Worm (Caenorhabditis elegans): Measurements from ENCODE around the gene lgc-14.

Gene lgc-14

DNA sequence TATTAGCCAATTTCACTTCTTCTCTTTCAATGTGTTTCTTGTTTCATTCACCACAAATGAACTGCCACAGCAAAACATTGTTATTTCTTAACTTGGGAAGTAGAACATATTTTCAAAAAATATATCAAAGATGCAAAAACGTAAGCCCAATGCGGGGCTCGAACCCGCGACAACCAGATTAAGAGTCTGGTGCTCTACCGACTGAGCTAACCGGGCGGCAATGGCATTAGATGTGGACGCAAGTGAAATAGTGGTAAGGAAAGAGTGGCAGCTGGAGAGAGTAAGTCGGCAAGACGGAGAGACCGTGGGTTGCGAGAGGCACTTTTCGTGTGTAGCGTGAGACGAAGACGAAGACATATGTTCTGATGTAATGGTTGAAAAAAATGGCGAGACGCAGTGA lies 5.3 kb upstream of the lgc-14 start (continued):
- peak; percentile 97 for TF ChIP-seq vab-7 (GFP tag; IDR thresholded peaks at IDR 0.05)
- TF ChIP-seq Y105C5A.15 (GFP tag; IDR thresholded peaks at IDR 0.05), result peak; percentile 93
- TF ChIP-seq ces-1 (GFP tag; optimal IDR thresholded peaks at IDR 0.05), result peak; percentile 77
- peak; percentile 77; the same call in 1 of the 2 replicates for TF ChIP-seq nhr-42 (GFP tag; IDR thresholded peaks at IDR 0.05)
- peak; percentile 71 for TF ChIP-seq spr-3 (GFP tag; optimal IDR thresholded peaks at IDR 0.05)
- TF ChIP-seq R02D3.7 (tag; optimal IDR thresholded peaks at IDR 0.05), result peak; percentile 10
- no peak for TF ChIP-seq tag-97 (GFP tag; IDR thresholded peaks at IDR 0.05)
- peak; percentile 74 for TF ChIP-seq Y48G9A.11 (GFP tag; IDR thresholded peaks at IDR 0.05)
- TF ChIP-seq ama-1 (optimal IDR thresholded peaks at IDR 0.05), result no peak
- no peak for TF ChIP-seq set-16 (GFP tag; IDR thresholded peaks at IDR 0.05)
- peak; percentile 92 for TF ChIP-seq lin-1 (GFP tag; IDR thresholded peaks at IDR 0.05)
- no peak for TF ChIP-seq ceh-62 (tag; optimal IDR thresholded peaks at IDR 0.05)
- peak; percentile 87 for TF ChIP-seq ceh-20 (GFP tag; IDR thresholded peaks at IDR 0.05)
- TF ChIP-seq egl-27 (tag; optimal IDR thresholded peaks at IDR 0.05), result no peak
- TF ChIP-seq lin-15B (tag; optimal IDR thresholded peaks at IDR 0.05), result no peak
- TF ChIP-seq zfp-3 (GFP tag; conservative IDR thresholded peaks at IDR 0.05), result peak; percentile 76; the same call in 1 of the 2 replicates
- no peak; the same call in 1 of the 2 replicates for TF ChIP-seq F26F4.8 (GFP tag; conservative IDR thresholded peaks at IDR 0.05)
- no peak for TF ChIP-seq snpc-4 (tag; optimal IDR thresholded peaks at IDR 0.05)
- no peak for TF ChIP-seq mep-1 (tag; optimal IDR thresholded peaks at IDR 0.05)
- TF ChIP-seq zip-11 (GFP tag; IDR thresholded peaks at IDR 0.05), result peak; percentile 15; the same call in 1 of the 2 replicates
- peak in 1 of 2 experiments; percentile 97 for TF ChIP-seq unc-62 (GFP tag; optimal IDR thresholded peaks at IDR 0.05 in 1 of 2)
- no peak for TF ChIP-seq unc-62 (tag; optimal IDR thresholded peaks at IDR 0.05)
- TF ChIP-seq mes-2 (tag; optimal IDR thresholded peaks at IDR 0.05; ENCODE audit: poor library complexity, severe bottlenecking), result no peak
- peak; percentile 81 for TF ChIP-seq dmd-6 (GFP tag; IDR thresholded peaks at IDR 0.05)
- peak; percentile 52 for TF ChIP-seq nhr-11 (tag; optimal IDR thresholded peaks at IDR 0.05)
- TF ChIP-seq Y5F2A.4 (GFP tag; optimal IDR thresholded peaks at IDR 0.05), result peak; percentile 84
- no peak for TF ChIP-seq ZK546.5 (tag; optimal IDR thresholded peaks at IDR 0.05)
- TF ChIP-seq F44E2.7 (GFP tag; IDR thresholded peaks at IDR 0.05), result 0 out of 2 replicates have a peak, but pooled peaks have one; percentile 77
- TF ChIP-seq nhr-76 (tag; optimal IDR thresholded peaks at IDR 0.05), result no peak
- TF ChIP-seq sdz-12 (GFP tag; optimal IDR thresholded peaks at IDR 0.05), result no peak
- TF ChIP-seq daf-16 (GFP tag; optimal IDR thresholded peaks at IDR 0.05), result peak; percentile 44 to 93
- TF ChIP-seq daf-16 (tag; optimal IDR thresholded peaks at IDR 0.05), result peak; percentile 72
- no peak for TF ChIP-seq hlh-11 (tag; optimal IDR thresholded peaks at IDR 0.05)
- TF ChIP-seq nhr-102 (tag; optimal IDR thresholded peaks at IDR 0.05), result peak; percentile 79
- peak; percentile 71 for TF ChIP-seq ceh-32 (tag; optimal IDR thresholded peaks at IDR 0.05; ENCODE audit: poor library complexity)
- peak; percentile 80 for TF ChIP-seq ztf-7 (tag; optimal IDR thresholded peaks at IDR 0.05)
- peak; percentile 94 for TF ChIP-seq nhr-41 (GFP tag; IDR thresholded peaks at IDR 0.05)
- TF ChIP-seq zip-2 (tag; optimal IDR thresholded peaks at IDR 0.05), result peak; percentile 83
- TF ChIP-seq T26A8.4 (GFP tag; IDR thresholded peaks at IDR 0.05), result peak; percentile 93
- peak; percentile 78 for TF ChIP-seq F37D6.2 (tag; optimal IDR thresholded peaks at IDR 0.05)
- peak; percentile 65 for TF ChIP-seq fkh-10 (GFP tag; optimal IDR thresholded peaks at IDR 0.05)
- peak; percentile 34 for TF ChIP-seq nhr-25 (tag; optimal IDR thresholded peaks at IDR 0.05; ENCODE audit: borderline replicate concordance, insufficient read depth)
- TF ChIP-seq egl-43 (GFP tag; IDR thresholded peaks at IDR 0.05), result no peak
- peak; percentile 80; the same call in 1 of the 2 replicates for TF ChIP-seq daf-8 (GFP tag; IDR thresholded peaks at IDR 0.05)
- TF ChIP-seq lim-7 (GFP tag; IDR thresholded peaks at IDR 0.05), result peak; percentile 98
- peak; percentile 64 for TF ChIP-seq T20F7.1 (GFP tag; optimal IDR thresholded peaks at IDR 0.05)
- TF ChIP-seq unc-39 (tag; optimal IDR thresholded peaks at IDR 0.05), result no peak
- TF ChIP-seq dve-1 (tag; optimal IDR thresholded peaks at IDR 0.05; ENCODE audit: insufficient read depth), result peak; percentile 85
- TF ChIP-seq nhr-10 (tag; optimal IDR thresholded peaks at IDR 0.05), result no peak
- no peak for TF ChIP-seq mdt-29 (GFP tag; IDR thresholded peaks at IDR 0.05)
- TF ChIP-seq hmg-1.1 (GFP tag; IDR thresholded peaks at IDR 0.05), result peak; percentile 97
- TF ChIP-seq F49E8.2 (tag; optimal IDR thresholded peaks at IDR 0.05; ENCODE audit: borderline replicate concordance), result peak; percentile 37

Data from whole organism, L4 larva.